Fruit fly (Drosophila melanogaster) whole organism, prepupa: ENCODE results near the gene CG6912.

ENCODE experiments used
- Blimp-1 ChIP-seq: fragments of 200-800 bp; sonication (Bioruptor generic); optimal IDR thresholded peaks from 3 replicates; lab custom pipeline; 2017; ENCODE audit warnings: missing biosample characterization, missing genetic modification characterization, mild to moderate bottlenecking, moderate library complexity, missing genetic modification reagents
- CG31627 ChIP-seq: fragments of 200-800 bp; sonication (Bioruptor generic); optimal IDR thresholded peaks from 3 replicates; lab custom pipeline; 2016; ENCODE audit warnings: missing biosample characterization, missing genetic modification characterization
- CG3919 ChIP-seq: fragments of 200-800 bp; sonication (Bioruptor generic); optimal IDR thresholded peaks from 3 replicates; lab custom pipeline; 2016; ENCODE audit warnings: missing biosample characterization, missing genetic modification characterization
- CG6854 ChIP-seq: fragments of 200-800 bp; sonication (Bioruptor generic); optimal IDR thresholded peaks from 2 replicates; lab custom pipeline; 2017; ENCODE audit warnings: missing biosample characterization, mild to moderate bottlenecking, missing genetic modification characterization
- eg ChIP-seq: fragments of 200-800 bp; sonication (Bioruptor generic); IDR thresholded peaks from 3 replicates; pipeline ENCODE4 v1.3.6; 2022; ENCODE audit warnings: missing biosample characterization, missing genetic modification characterization
- fkh ChIP-seq: fragments of 200-800 bp; sonication (Bioruptor generic); optimal IDR thresholded peaks from 3 replicates; lab custom pipeline; 2017; ENCODE audit warnings: missing biosample characterization, mild to moderate bottlenecking, missing genetic modification characterization, moderate library complexity
- pdm3 ChIP-seq: fragments of 200-800 bp; sonication (Bioruptor generic); optimal IDR thresholded peaks from 3 replicates; lab custom pipeline; 2016; ENCODE audit warnings: missing biosample characterization, missing genetic modification characterization
- spab ChIP-seq: fragments of 200-800 bp; sonication (Bioruptor generic); optimal IDR thresholded peaks from 2 replicates; lab custom pipeline; 2017; ENCODE audit warnings: missing biosample characterization, mild to moderate bottlenecking, missing genetic modification characterization, missing genetic modification reagents
- svp ChIP-seq: fragments of 200-800 bp; sonication (Bioruptor generic); peaks from one replicate; lab custom pipeline; 2016; ENCODE audit warnings: missing biosample characterization, missing genetic modification characterization

DNA sequence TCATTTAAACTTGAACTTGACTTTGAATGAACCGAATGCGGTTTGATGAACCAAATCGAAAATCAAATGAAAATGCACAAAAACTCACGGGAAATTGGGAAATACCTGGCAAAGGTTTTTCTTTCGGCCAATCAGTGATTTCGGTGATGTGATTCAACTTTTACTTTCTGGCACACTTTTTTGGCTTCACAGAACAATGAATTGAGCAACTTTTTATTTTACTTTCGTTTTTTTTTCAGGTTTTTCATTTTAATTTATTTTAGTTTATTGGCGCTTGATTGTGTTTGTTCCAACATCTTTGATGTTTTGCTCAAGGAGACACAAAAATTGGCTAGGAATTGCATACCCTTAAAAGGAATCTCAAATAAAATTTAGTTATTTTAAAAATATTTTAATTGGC lies 44.7 kb upstream of the CG6912 start, which contains the start of gene Mf:
- TF ChIP-seq Blimp-1 (no peak), pdm3 (GFP tag; lab: Kevin White, UChicago) (no peak), CG6854 (no peak), eg (GFP tag; lab: Robert Waterston, UW) (no peak), svp (GFP tag; lab: Kevin White, UChicago) (no peak), spab (no peak), CG3919 (no peak), CG31627 (GFP tag; lab: Kevin White, UChicago) (no peak), fkh (GFP tag; lab: Kevin White, UChicago) (no peak)
